Worm (Caenorhabditis elegans) whole organism, L3 larva: Measurements from ENCODE around the gene W02D7.5.
"Not testable (repeated sequence)": the region's sequence is repeated elsewhere in the genome, so short reads cannot be mapped to it uniquely, and the experiment has no call there.

Experiments used
- R02D3.7 ChIP-seq: fragments of 150-350 bp; optimal IDR thresholded peaks from 2 replicates; lab custom pipeline; 2014; ENCODE audit warnings: missing biosample characterization, missing genetic modification characterization
- ZK546.5 ChIP-seq: sonication (generic microtip); optimal IDR thresholded peaks from 2 replicates; lab custom pipeline; 2017; ENCODE audit warnings: missing biosample characterization, missing genetic modification characterization
- aly-2 ChIP-seq: fragments of 150-350 bp; optimal IDR thresholded peaks from 2 replicates; lab custom pipeline; 2014; ENCODE audit warnings: missing biosample characterization, missing genetic modification characterization
- ama-1 ChIP-seq: fragments of 150-350 bp; optimal IDR thresholded peaks from 2 replicates; lab custom pipeline; 2018
- ceh-16 ChIP-seq: sonication (generic microtip); optimal IDR thresholded peaks from 2 replicates; lab custom pipeline; 2017; ENCODE audit warnings: missing biosample characterization, missing genetic modification characterization
- ceh-28 ChIP-seq: fragments of 150-350 bp; optimal IDR thresholded peaks from 2 replicates; lab custom pipeline; 2014; ENCODE audit warnings: missing biosample characterization, missing genetic modification reagents, missing genetic modification characterization
- daf-12 ChIP-seq: fragments of 150-350 bp; optimal IDR thresholded peaks from 2 replicates; lab custom pipeline; 2014; ENCODE audit warnings: missing biosample characterization, missing genetic modification reagents, missing genetic modification characterization
- egl-5 ChIP-seq: fragments of 150-350 bp; optimal IDR thresholded peaks from 2 replicates; lab custom pipeline; 2017; ENCODE audit warnings: missing biosample characterization, missing genetic modification reagents, missing genetic modification characterization, inconsistent platforms
- elt-1 ChIP-seq: fragments of 150-350 bp; optimal IDR thresholded peaks from 2 replicates; lab custom pipeline; 2014; ENCODE audit warnings: missing biosample characterization, missing genetic modification characterization
- elt-3 ChIP-seq, 3 experiments: fragments of 150-350 bp in 1 of 3; sonication (generic microtip) in 2 of 3; optimal IDR thresholded peaks; 2 replicates in 2 of 3; 4 replicates in 1 of 3; lab custom pipeline; 2014 to 2017; ENCODE audit warnings: missing biosample characterization in 3 of 3, missing genetic modification characterization in 3 of 3
- fkh-10 ChIP-seq: sonication (generic microtip); optimal IDR thresholded peaks from 2 replicates; lab custom pipeline; 2017; ENCODE audit warnings: missing biosample characterization, missing genetic modification reagents, missing genetic modification characterization
- fkh-2 ChIP-seq: fragments of 150-350 bp; optimal IDR thresholded peaks from 2 replicates; lab custom pipeline; 2014; ENCODE audit warnings: missing biosample characterization, missing genetic modification reagents, missing genetic modification characterization
- fos-1 ChIP-seq: fragments of 150-350 bp; optimal IDR thresholded peaks from 2 replicates; lab custom pipeline; 2014; ENCODE audit warnings: missing biosample characterization, missing genetic modification characterization
- hmg-11 ChIP-seq: sonication (generic microtip); optimal IDR thresholded peaks from 2 replicates; lab custom pipeline; 2016; ENCODE audit warnings: missing genetic modification characterization, missing compliant biosample characterization
- jun-1 ChIP-seq: fragments of 150-350 bp; optimal IDR thresholded peaks from 2 replicates; lab custom pipeline; 2014; ENCODE audit warnings: missing biosample characterization, missing genetic modification reagents, missing genetic modification characterization
- lin-15B ChIP-seq: fragments of 150-350 bp; optimal IDR thresholded peaks from 2 replicates; lab custom pipeline; 2014; ENCODE audit warnings: missing biosample characterization, missing genetic modification characterization
- lin-39 ChIP-seq: fragments of 150-350 bp; optimal IDR thresholded peaks from 2 replicates; lab custom pipeline; 2018; ENCODE audit warnings: missing biosample characterization, missing genetic modification reagents, missing genetic modification characterization
- lsy-12 ChIP-seq: sonication (generic microtip); optimal IDR thresholded peaks from 2 replicates; lab custom pipeline; 2016; ENCODE audit warnings: mild to moderate bottlenecking, missing genetic modification characterization, missing compliant biosample characterization
- mdl-1 ChIP-seq: fragments of 150-350 bp; optimal IDR thresholded peaks from 2 replicates; lab custom pipeline; 2014; ENCODE audit warnings: missing biosample characterization, missing genetic modification characterization
- nfya-1 ChIP-seq: sonication (generic microtip); optimal IDR thresholded peaks from 2 replicates; lab custom pipeline; 2017; ENCODE audit warnings: missing genetic modification characterization, mild to moderate bottlenecking, missing compliant biosample characterization, antibody characterized with exemption, moderate library complexity; ENCODE audit not compliant: insufficient read depth
- nhr-11 ChIP-seq: fragments of 150-350 bp; optimal IDR thresholded peaks from 2 replicates; lab custom pipeline; 2014; ENCODE audit warnings: missing biosample characterization, missing genetic modification characterization
- nhr-23 ChIP-seq: fragments of 150-350 bp; optimal IDR thresholded peaks from 2 replicates; lab custom pipeline; 2014; ENCODE audit warnings: missing biosample characterization, missing genetic modification reagents, missing genetic modification characterization
- nhr-237 ChIP-seq: fragments of 150-350 bp; optimal IDR thresholded peaks from 2 replicates; lab custom pipeline; 2014; ENCODE audit warnings: missing biosample characterization, missing genetic modification characterization
- nhr-25 ChIP-seq: sonication (generic microtip); optimal IDR thresholded peaks from 2 replicates; lab custom pipeline; 2017; ENCODE audit warnings: missing biosample characterization, missing genetic modification characterization
- nhr-67 ChIP-seq: fragments of 150-350 bp; optimal IDR thresholded peaks from 2 replicates; lab custom pipeline; 2014; ENCODE audit warnings: missing biosample characterization, missing genetic modification characterization
- nhr-77 ChIP-seq: fragments of 150-350 bp; optimal IDR thresholded peaks from 2 replicates; lab custom pipeline; 2014; ENCODE audit warnings: missing biosample characterization, missing genetic modification characterization
- pqm-1 ChIP-seq: fragments of 150-350 bp; optimal IDR thresholded peaks from 2 replicates; lab custom pipeline; 2017; ENCODE audit warnings: missing biosample characterization, missing genetic modification characterization, inconsistent platforms
- sea-2 ChIP-seq: fragments of 150-350 bp; sonication (generic microtip); optimal IDR thresholded peaks from 4 replicates; lab custom pipeline; 2014; ENCODE audit warnings: missing biosample characterization, missing genetic modification reagents, missing genetic modification characterization
- skn-1 ChIP-seq: fragments of 150-350 bp; optimal IDR thresholded peaks from 2 replicates; lab custom pipeline; 2014; ENCODE audit warnings: missing biosample characterization, missing genetic modification characterization
- unc-39 ChIP-seq: sonication (generic microtip); optimal IDR thresholded peaks from 4 replicates; lab custom pipeline; 2017; ENCODE audit warnings: missing biosample characterization, missing genetic modification characterization
- unc-62 ChIP-seq: fragments of 150-350 bp; sonication (generic microtip); optimal IDR thresholded peaks from 4 replicates; lab custom pipeline; 2014; ENCODE audit warnings: missing biosample characterization, missing genetic modification reagents, missing genetic modification characterization
- zag-1 ChIP-seq: fragments of 150-350 bp; optimal IDR thresholded peaks from 2 replicates; lab custom pipeline; 2014; ENCODE audit warnings: missing biosample characterization, missing genetic modification characterization
- ztf-11 ChIP-seq: fragments of 150-350 bp; optimal IDR thresholded peaks from 2 replicates; lab custom pipeline; 2014; ENCODE audit warnings: missing biosample characterization, missing genetic modification characterization
- ztf-4 ChIP-seq: fragments of 150-350 bp; optimal IDR thresholded peaks from 2 replicates; lab custom pipeline; 2014; ENCODE audit warnings: missing biosample characterization, missing genetic modification characterization

The W02D7.5 gene

ce11 chrV:8299191-8299854 lies at the start of gene W02D7.5:
W02D7.5 (minus strand) TSS chrV:8299241.
- TF ChIP-seq pqm-1 (tag; lab: Kevin White, UChicago) (no peak), ceh-28 (no peak), jun-1 (tag; lab: Kevin White, UChicago) (no peak), nhr-11 (tag; lab: Kevin White, UChicago) (no peak), skn-1 (tag; lab: Kevin White, UChicago) (no peak), ceh-16 (tag; lab: Kevin White, UChicago) (no peak), egl-5 (no peak), mdl-1 (no peak), ZK546.5 (tag; lab: Kevin White, UChicago) (no peak), aly-2 (no peak), nhr-23 (tag; lab: Kevin White, UChicago) (no peak), nhr-25 (tag; lab: Kevin White, UChicago) (no peak), zag-1 (tag; lab: Kevin White, UChicago) (no peak), unc-39 (no peak), R02D3.7 (no peak), hmg-11 (no peak)

DNA sequence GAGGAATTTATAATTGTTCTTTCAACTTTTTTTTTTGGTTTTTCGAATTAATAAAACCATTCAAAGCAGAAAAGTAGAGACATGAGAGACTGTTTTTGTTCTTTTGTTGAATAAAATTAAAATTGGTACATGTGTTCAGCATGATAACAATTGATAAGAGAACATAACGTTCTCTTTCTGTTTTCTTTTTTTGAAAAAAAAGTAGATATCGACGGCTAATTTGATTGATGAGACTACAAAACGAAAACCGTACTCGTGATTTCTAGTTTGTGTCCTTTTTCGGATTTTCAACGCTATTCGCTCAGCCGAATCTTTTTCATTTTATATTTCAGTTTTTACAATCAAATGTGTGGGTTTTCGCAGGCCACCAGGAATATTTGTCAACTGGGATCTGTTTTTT lies 46.4 kb upstream of the W02D7.5 start, which contains the start of gene C08D8.1:
Gene C08D8.1, plus strand, starts transcription at position 324 of the 400 bp plus-strand sequence.
- TF ChIP-seq fkh-2 (tag; lab: Kevin White, UChicago) (no peak), R02D3.7 (no peak), ama-1 (lab: Kevin White, UChicago) (no peak), nhr-25 (tag; lab: Kevin White, UChicago) (no peak), nhr-23 (tag; lab: Kevin White, UChicago) (no peak), sea-2 (GFP tag; lab: Kevin White, UChicago) (no peak), ceh-16 (tag; lab: Kevin White, UChicago) (no peak), nhr-67 (tag; lab: Kevin White, UChicago) (no peak), skn-1 (tag; lab: Kevin White, UChicago) (no peak), nhr-77 (no peak), lin-39 (tag; lab: Kevin White, UChicago) (no peak), ZK546.5 (tag; lab: Kevin White, UChicago) (no peak), lin-15B (tag; lab: Kevin White, UChicago) (no peak), fkh-10 (GFP tag; lab: Kevin White, UChicago) (no peak), elt-3 (tag; optimal IDR thresholded peaks at IDR 0.05; lab: Kevin White, UChicago) (no peak), ztf-4 (tag; lab: Kevin White, UChicago) (no peak), nhr-11 (tag; lab: Kevin White, UChicago) (no peak)

DNA sequence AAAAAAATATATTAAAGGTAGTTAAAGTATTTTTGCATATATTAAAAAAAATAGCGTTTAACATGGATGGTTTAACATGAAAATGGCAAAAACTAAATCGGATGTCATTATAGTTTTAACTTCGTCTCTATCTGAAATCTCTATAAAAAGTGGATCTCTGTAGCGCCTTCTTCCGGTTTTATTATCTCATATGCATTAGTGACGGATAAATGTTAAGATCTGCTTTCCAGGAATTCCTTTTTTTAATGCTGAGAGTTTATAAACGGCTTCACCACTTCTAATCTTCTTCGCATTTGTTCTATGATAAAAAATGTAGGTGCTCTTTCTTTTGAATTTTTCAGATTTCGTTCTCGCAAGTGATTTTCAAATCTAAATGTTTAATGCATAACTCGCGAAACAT lies 43.4 kb upstream of the W02D7.5 start:
- TF ChIP-seq lsy-12 (tag; lab: Kevin White, UChicago) (no peak), ceh-28 (no peak), fos-1 (tag; lab: Kevin White, UChicago) (no peak), jun-1 (tag; lab: Kevin White, UChicago) (no peak), lin-15B (tag; lab: Kevin White, UChicago) (no peak), nfya-1 (tag; lab: Kevin White, UChicago) (no peak), nhr-23 (tag; lab: Kevin White, UChicago) (no peak), nhr-77 (no peak), nhr-25 (tag; lab: Kevin White, UChicago) (no peak), elt-1 (tag; lab: Kevin White, UChicago) (no peak), ZK546.5 (tag; lab: Kevin White, UChicago) (no peak), ztf-11 (tag; lab: Kevin White, UChicago) (no peak), fkh-10 (GFP tag; lab: Kevin White, UChicago) (no peak), sea-2 (GFP tag; lab: Kevin White, UChicago) (no peak), pqm-1 (tag; lab: Kevin White, UChicago) (no peak), nhr-237 (tag; lab: Kevin White, UChicago) (no peak), unc-62 (no peak), daf-12 (no peak)

ce11 chrV:8340924-8341323 lies 41.9 kb upstream of the W02D7.5 start, which contains the start of gene C08D8.7:
C08D8.7 (plus strand) TSS chrV:8341224.
- TF ChIP-seq lin-39 (tag; lab: Kevin White, UChicago); unc-39; nhr-23 (tag; lab: Kevin White, UChicago): not testable (repeated sequence)
